Fruit fly (Drosophila melanogaster) whole organism, embryonic: ENCODE results near the gene Vm26Ab.
A peak's percentile ranks its signal among the peaks of the same experiment; 100 is the strongest.

ENCODE experiments used
- CG10147 ChIP-seq: fragments of 200-800 bp; sonication (Bioruptor generic); optimal IDR thresholded peaks from 2 replicates; lab custom pipeline; 2019; ENCODE audit warnings: missing biosample characterization, mild to moderate bottlenecking, missing genetic modification characterization, moderate library complexity
- CG10209 ChIP-seq: fragments of 200-800 bp; sonication (Bioruptor generic); optimal IDR thresholded peaks from 3 replicates; lab custom pipeline; 2017; ENCODE audit warnings: missing biosample characterization, mild to moderate bottlenecking, missing genetic modification characterization, missing genetic modification reagents
- CG10274 ChIP-seq: fragments of 200-800 bp; sonication (Bioruptor generic); optimal IDR thresholded peaks from 3 replicates; lab custom pipeline; 2017; ENCODE audit warnings: missing biosample characterization, mild to moderate bottlenecking, missing genetic modification characterization
- CG10543 ChIP-seq: fragments of 200-800 bp; sonication (Bioruptor generic); optimal IDR thresholded peaks from 3 replicates; lab custom pipeline; 2017; ENCODE audit warnings: missing biosample characterization, mild to moderate bottlenecking, missing genetic modification characterization, moderate library complexity
- CG11398 ChIP-seq: fragments of 200-800 bp; sonication (Bioruptor generic); optimal IDR thresholded peaks from 2 replicates; lab custom pipeline; 2016; ENCODE audit warnings: missing biosample characterization, missing genetic modification characterization
- CG11456 ChIP-seq: fragments of 200-800 bp; sonication (Bioruptor generic); IDR thresholded peaks from 3 replicates; pipeline ENCODE4 v1.3.6; 2022; ENCODE audit warnings: missing biosample characterization, missing genetic modification characterization
- CG12236 ChIP-seq: fragments of 200-800 bp; sonication (Bioruptor generic); optimal IDR thresholded peaks from 2 replicates; lab custom pipeline; 2016; ENCODE audit warnings: missing biosample characterization, missing genetic modification characterization
- CG13894 ChIP-seq: fragments of 200-800 bp; sonication (Bioruptor generic); optimal IDR thresholded peaks from 3 replicates; lab custom pipeline; 2018; ENCODE audit warnings: missing biosample characterization, mild to moderate bottlenecking, missing genetic modification characterization, moderate library complexity
- CG14860 ChIP-seq: fragments of 200-800 bp; sonication (Bioruptor generic); IDR thresholded peaks from 3 replicates; pipeline ENCODE4 v1.3.6; 2022; ENCODE audit warnings: missing biosample characterization, missing genetic modification characterization; ENCODE audit not compliant: partially characterized antibody
- CG1647 ChIP-seq: fragments of 200-800 bp; sonication (Bioruptor generic); optimal IDR thresholded peaks from 3 replicates; lab custom pipeline; 2016; ENCODE audit warnings: missing biosample characterization, missing genetic modification characterization
- CG17359 ChIP-seq: fragments of 200-800 bp; sonication (Bioruptor generic); optimal IDR thresholded peaks from 3 replicates; lab custom pipeline; 2018; ENCODE audit warnings: missing biosample characterization, mild to moderate bottlenecking, missing genetic modification characterization, moderate library complexity
- CG1832 ChIP-seq: fragments of 200-800 bp; sonication (Bioruptor generic); optimal IDR thresholded peaks from 2 replicates; lab custom pipeline; 2017; ENCODE audit warnings: missing biosample characterization, mild to moderate bottlenecking, missing genetic modification characterization, inconsistent platforms
- CG3065 ChIP-seq: fragments of 200-800 bp; sonication (Bioruptor generic); optimal IDR thresholded peaks from 2 replicates; lab custom pipeline; 2016; ENCODE audit warnings: missing biosample characterization, missing genetic modification characterization
- CG3407 ChIP-seq: fragments of 200-800 bp; sonication (Bioruptor generic); optimal IDR thresholded peaks from 2 replicates; lab custom pipeline; 2018; ENCODE audit warnings: missing biosample characterization, mild to moderate bottlenecking, missing genetic modification characterization
- CG34376 ChIP-seq: fragments of 200-800 bp; sonication (Bioruptor generic); optimal IDR thresholded peaks from 2 replicates; lab custom pipeline; 2018; ENCODE audit warnings: missing biosample characterization, mild to moderate bottlenecking, missing genetic modification characterization
- CG4328 ChIP-seq: fragments of 200-800 bp; sonication (Bioruptor generic); optimal IDR thresholded peaks from 3 replicates; lab custom pipeline; 2017; ENCODE audit warnings: missing biosample characterization, missing genetic modification reagents, missing genetic modification characterization
- CG5180 ChIP-seq: fragments of 200-800 bp; sonication (Bioruptor generic); optimal IDR thresholded peaks from 3 replicates; lab custom pipeline; 2017; ENCODE audit warnings: missing biosample characterization, missing genetic modification characterization, mild to moderate bottlenecking, moderate library complexity, missing genetic modification reagents
- CG6765 ChIP-seq: fragments of 200-800 bp; sonication (Bioruptor generic); optimal IDR thresholded peaks from 3 replicates; lab custom pipeline; 2017; ENCODE audit warnings: missing biosample characterization, mild to moderate bottlenecking, missing genetic modification characterization
- CG6813 ChIP-seq: fragments of 200-800 bp; sonication (Bioruptor generic); optimal IDR thresholded peaks from 2 replicates; lab custom pipeline; 2017; ENCODE audit warnings: missing biosample characterization, missing genetic modification characterization, mild to moderate bottlenecking, moderate library complexity, missing genetic modification reagents
- CG7271 ChIP-seq: fragments of 200-800 bp; sonication (Bioruptor generic); optimal IDR thresholded peaks from 2 replicates; lab custom pipeline; 2018; ENCODE audit warnings: missing biosample characterization, mild to moderate bottlenecking, missing genetic modification characterization, moderate library complexity
- Dek ChIP-seq: fragments of 200-800 bp; sonication (Bioruptor generic); optimal IDR thresholded peaks from 3 replicates; lab custom pipeline; 2019; ENCODE audit warnings: missing biosample characterization, mild to moderate bottlenecking, missing genetic modification characterization, moderate library complexity
- Dp ChIP-seq: fragments of 200-800 bp; sonication (Bioruptor generic); optimal IDR thresholded peaks from 2 replicates; lab custom pipeline; 2018; ENCODE audit warnings: missing biosample characterization, mild to moderate bottlenecking, missing genetic modification characterization, moderate library complexity
- ERR ChIP-seq: fragments of 200-800 bp; sonication (Bioruptor generic); optimal IDR thresholded peaks from 2 replicates; lab custom pipeline; 2016; ENCODE audit warnings: missing biosample characterization, missing genetic modification characterization
- Gug ChIP-seq: fragments of 200-800 bp; sonication (Bioruptor generic); IDR thresholded peaks from 4 replicates; pipeline ENCODE4 v1.3.6; 2022; ENCODE audit warnings: missing biosample characterization, missing genetic modification characterization
- HmgZ ChIP-seq: fragments of 200-800 bp; sonication (Bioruptor generic); optimal IDR thresholded peaks from 2 replicates; lab custom pipeline; 2018; ENCODE audit warnings: missing biosample characterization, mild to moderate bottlenecking, missing genetic modification characterization
- MESR4 ChIP-seq: fragments of 200-800 bp; sonication (Bioruptor generic); optimal IDR thresholded peaks from 2 replicates; lab custom pipeline; 2018; ENCODE audit warnings: missing biosample characterization, mild to moderate bottlenecking, missing genetic modification characterization, moderate library complexity
- Trl ChIP-seq, 3 experiments: fragments of >200 bp in 2 of 3; fragments of 200-800 bp in 1 of 3; sonication (Bioruptor generic) in 1 of 3; optimal IDR thresholded peaks; 2 replicates in 1 of 3; 3 replicates in 2 of 3; lab custom pipeline; 2016 to 2017; ENCODE audit warnings: missing biosample characterization in 1 of 3, missing genetic modification characterization in 1 of 3
- ab ChIP-seq: fragments of 200-800 bp; sonication (Bioruptor generic); optimal IDR thresholded peaks from 2 replicates; lab custom pipeline; 2016; ENCODE audit warnings: missing biosample characterization, missing genetic modification characterization
- abd-A ChIP-seq: fragments of 200-800 bp; sonication (Bioruptor generic); optimal IDR thresholded peaks from 3 replicates; lab custom pipeline; 2019; ENCODE audit warnings: missing biosample characterization, mild to moderate bottlenecking, missing genetic modification characterization, moderate library complexity
- dmrt99B ChIP-seq: fragments of 200-800 bp; sonication (Bioruptor generic); optimal IDR thresholded peaks from 2 replicates; lab custom pipeline; 2018; ENCODE audit warnings: missing biosample characterization, mild to moderate bottlenecking, missing genetic modification characterization, moderate library complexity
- en ChIP-seq: fragments of 200-800 bp; sonication (Bioruptor generic); optimal IDR thresholded peaks from 2 replicates; lab custom pipeline; 2016; ENCODE audit warnings: missing biosample characterization, missing genetic modification characterization
- grau ChIP-seq: fragments of 200-800 bp; optimal IDR thresholded peaks from 3 replicates; lab custom pipeline; 2019; ENCODE audit warnings: missing biosample characterization, mild to moderate bottlenecking, missing genetic modification characterization, moderate library complexity
- hb ChIP-seq: fragments of 200-800 bp; sonication (Bioruptor generic); IDR thresholded peaks from 3 replicates; pipeline ENCODE4 v1.3.6; 2022; ENCODE audit warnings: missing biosample characterization, missing genetic modification characterization; ENCODE audit not compliant: partially characterized antibody
- jumu ChIP-seq: fragments of 200-800 bp; sonication (Bioruptor generic); optimal IDR thresholded peaks from 3 replicates; lab custom pipeline; 2016; ENCODE audit warnings: missing biosample characterization, missing genetic modification characterization
- ken ChIP-seq: fragments of 200-800 bp; sonication (Bioruptor generic); IDR thresholded peaks from 3 replicates; pipeline ENCODE4 v1.3.6; 2022; ENCODE audit warnings: missing biosample characterization, missing genetic modification characterization
- klu ChIP-seq: fragments of 200-800 bp; sonication (Bioruptor generic); IDR thresholded peaks from 2 replicates; pipeline ENCODE4 v1.3.6; 2022; ENCODE audit warnings: missing biosample characterization, missing genetic modification characterization
- kni ChIP-seq: fragments of 200-800 bp; sonication (Bioruptor generic); optimal IDR thresholded peaks from 3 replicates; lab custom pipeline; 2017; ENCODE audit warnings: mild to moderate bottlenecking, missing biosample characterization, missing genetic modification reagents, missing genetic modification characterization
- lov ChIP-seq, 2 experiments: fragments of 200-800 bp in 1 of 2; fragments of >200 bp in 1 of 2; sonication (Bioruptor generic) in 1 of 2; IDR thresholded peaks in 1 of 2; optimal IDR thresholded peaks in 1 of 2; 2 replicates in 1 of 2; 3 replicates in 1 of 2; pipeline versions ENCODE4 v1.3.6 to Lab custom; 2017 to 2022; ENCODE audit warnings: missing biosample characterization in 1 of 2, missing genetic modification characterization in 1 of 2
- mld ChIP-seq: fragments of 200-800 bp; sonication (Bioruptor generic); IDR thresholded peaks from 3 replicates; pipeline ENCODE4 v1.3.6; 2022; ENCODE audit warnings: missing biosample characterization, missing genetic modification characterization; ENCODE audit not compliant: partially characterized antibody
- nerfin-1 ChIP-seq: fragments of 200-800 bp; sonication (Bioruptor generic); optimal IDR thresholded peaks from 3 replicates; lab custom pipeline; 2019; ENCODE audit warnings: missing biosample characterization, mild to moderate bottlenecking, missing genetic modification characterization, moderate library complexity
- nom ChIP-seq: fragments of 200-800 bp; sonication (Bioruptor generic); optimal IDR thresholded peaks from 2 replicates; lab custom pipeline; 2017; ENCODE audit warnings: missing biosample characterization, missing genetic modification characterization, mild to moderate bottlenecking, moderate library complexity, missing genetic modification reagents
- pho ChIP-seq: fragments of 200-800 bp; sonication (Bioruptor generic); optimal IDR thresholded peaks from 2 replicates; lab custom pipeline; 2016; ENCODE audit warnings: missing biosample characterization, missing genetic modification characterization
- repo ChIP-seq: fragments of 200-800 bp; sonication (Bioruptor generic); optimal IDR thresholded peaks from 2 replicates; lab custom pipeline; 2016; ENCODE audit warnings: missing biosample characterization, missing genetic modification characterization
- slp2 ChIP-seq: fragments of 200-800 bp; sonication (Bioruptor generic); optimal IDR thresholded peaks from 2 replicates; lab custom pipeline; 2016; ENCODE audit warnings: missing biosample characterization, missing genetic modification characterization
- tgo ChIP-seq: fragments of 200-800 bp; sonication (Bioruptor generic); IDR thresholded peaks from 3 replicates; pipeline ENCODE4 v1.3.6; 2022; ENCODE audit warnings: missing biosample characterization, missing genetic modification characterization
- unc-4 ChIP-seq: fragments of 200-800 bp; sonication (Bioruptor generic); IDR thresholded peaks from 2 replicates; pipeline ENCODE4 v1.3.6; 2022; ENCODE audit warnings: missing biosample characterization, missing genetic modification characterization; ENCODE audit not compliant: partially characterized antibody
- unpg ChIP-seq: fragments of 200-800 bp; sonication (Bioruptor generic); optimal IDR thresholded peaks from 3 replicates; lab custom pipeline; 2018; ENCODE audit warnings: missing biosample characterization, mild to moderate bottlenecking, missing genetic modification characterization, moderate library complexity
- zen ChIP-seq: fragments of 200-800 bp; sonication (Bioruptor generic); optimal IDR thresholded peaks from 3 replicates; lab custom pipeline; 2018; ENCODE audit warnings: missing biosample characterization, mild to moderate bottlenecking, missing genetic modification characterization, moderate library complexity

Gene Vm26Ab

DNA sequence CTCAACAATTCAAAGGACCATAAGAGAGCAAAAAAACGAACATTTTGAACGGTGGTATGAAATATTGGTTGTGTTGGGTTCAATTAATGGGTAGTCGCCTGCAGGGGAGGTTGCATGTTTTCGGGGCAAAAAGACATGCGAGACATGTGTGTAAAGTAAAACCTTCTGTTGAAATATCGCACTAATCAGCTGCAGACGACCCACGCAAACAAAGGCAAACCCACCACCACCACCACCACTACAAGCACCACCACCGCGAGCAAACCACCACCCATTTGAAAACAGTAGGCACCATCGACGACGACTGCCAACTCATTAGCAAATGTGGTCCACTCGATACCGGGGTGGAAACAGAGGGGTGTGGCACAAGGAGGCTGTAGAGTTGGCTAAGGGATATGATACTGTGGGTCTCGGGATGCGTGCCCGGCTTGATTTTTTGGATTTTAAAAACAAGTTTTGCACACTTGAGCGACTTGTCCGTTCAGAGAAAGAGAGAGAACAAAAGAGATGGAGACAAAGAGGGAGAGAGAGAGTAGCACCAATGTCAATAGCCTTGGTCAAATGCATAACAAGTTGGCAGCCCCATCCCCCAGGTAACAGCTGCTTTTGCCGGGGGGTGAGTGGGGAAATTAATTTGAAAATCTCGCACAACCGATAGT lies 20.4 kb downstream of the Vm26Ab start (continued):
- TF ChIP-seq MESR4: no peak
- TF ChIP-seq CG10543: peak; percentile 51
- TF ChIP-seq jumu (GFP tag; lab: Kevin White, UChicago): no peak
- peak; percentile 58 for TF ChIP-seq CG6765
- TF ChIP-seq ab (GFP tag; lab: Kevin White, UChicago): no peak
- TF ChIP-seq CG7271: no peak
- peak; percentile 11 for TF ChIP-seq CG34376 (GFP tag; lab: Kevin White, UChicago)
- TF ChIP-seq zen (tag; lab: Kevin White, UChicago): peak; percentile 22
- no peak for TF ChIP-seq grau
- TF ChIP-seq Dek (tag; lab: Kevin White, UChicago): peak; percentile 1
- TF ChIP-seq unc-4: no peak
- TF ChIP-seq pho (GFP tag; lab: Kevin White, UChicago): peak; percentile 19
- TF ChIP-seq CG5180 (GFP tag; lab: Kevin White, UChicago): no peak
- no peak for TF ChIP-seq Dp
- TF ChIP-seq CG10147: peak; percentile 33
- no peak for TF ChIP-seq CG11398 (GFP tag; lab: Kevin White, UChicago)
- no peak for TF ChIP-seq dmrt99B
- peak; percentile 22 for TF ChIP-seq HmgZ (tag; lab: Kevin White, UChicago)
- no peak for TF ChIP-seq repo (GFP tag; lab: Kevin White, UChicago)
- no peak for TF ChIP-seq CG6813 (GFP tag; lab: Kevin White, UChicago)
- TF ChIP-seq ERR: no peak
- no peak for TF ChIP-seq lov (optimal IDR thresholded peaks at IDR 0.05; lab: Kevin White, UChicago)
- no peak for TF ChIP-seq lov (GFP tag; IDR thresholded peaks at IDR 0.05; lab: Robert Waterston, UW)
- TF ChIP-seq CG1832 (GFP tag; lab: Kevin White, UChicago): peak; percentile 46
- TF ChIP-seq slp2 (GFP tag; lab: Kevin White, UChicago): no peak
- no peak for TF ChIP-seq mld
- TF ChIP-seq CG17359: no peak
- no peak for TF ChIP-seq en (GFP tag; lab: Kevin White, UChicago)
- peak; percentile 67 for TF ChIP-seq nom
- TF ChIP-seq Trl (optimal IDR thresholded peaks at IDR 0.05; lab: Kevin White, UChicago): peak in 1 of 2 experiments; percentile 64
- TF ChIP-seq Trl (GFP tag; optimal IDR thresholded peaks at IDR 0.05; lab: Kevin White, UChicago): peak; percentile 16
- peak; percentile 88 for TF ChIP-seq abd-A
- no peak for TF ChIP-seq hb (GFP tag; lab: Robert Waterston, UW)
- no peak for TF ChIP-seq tgo (GFP tag; lab: Robert Waterston, UW)
- TF ChIP-seq nerfin-1: no peak
- TF ChIP-seq CG10274 (GFP tag; lab: Kevin White, UChicago): peak; percentile 11
- TF ChIP-seq CG11456 (GFP tag; lab: Robert Waterston, UW): no peak
- TF ChIP-seq CG13894 (tag; lab: Kevin White, UChicago): peak; percentile 18
- TF ChIP-seq CG4328: peak; percentile 0
- no peak for TF ChIP-seq CG14860 (GFP tag; lab: Robert Waterston, UW)
- no peak for TF ChIP-seq CG1647 (GFP tag; lab: Kevin White, UChicago)
- peak; percentile 91 for TF ChIP-seq kni
- TF ChIP-seq Gug (GFP tag; lab: Robert Waterston, UW): no peak
- TF ChIP-seq CG3065: peak; percentile 20
- no peak for TF ChIP-seq klu (GFP tag; lab: Robert Waterston, UW)
- no peak for TF ChIP-seq ken (GFP tag; lab: Robert Waterston, UW)
- no peak for TF ChIP-seq unpg
- no peak for TF ChIP-seq CG3407 (GFP tag; lab: Kevin White, UChicago)
- TF ChIP-seq CG10209 (GFP tag; lab: Kevin White, UChicago): peak; percentile 5
- TF ChIP-seq CG12236 (GFP tag; lab: Kevin White, UChicago): no peak
